Worm (Caenorhabditis elegans): Measurements from ENCODE around the gene K06A4.7.

K06A4.7 gene

ce11 chrV:9440003-9440319 is 51.3 kb downstream of the K06A4.7 start:
- no peak for TF ChIP-seq nhr-80 (tag; optimal IDR thresholded peaks at IDR 0.05)
- no peak for TF ChIP-seq ceh-79 (tag; optimal IDR thresholded peaks at IDR 0.05)
- TF ChIP-seq mcd-1 (GFP tag; IDR thresholded peaks at IDR 0.05), result 0 out of 2 replicates have a peak, but pooled peaks have one; percentile 48
- TF ChIP-seq lin-54 (GFP tag; optimal IDR thresholded peaks at IDR 0.05), result peak; percentile 20
- peak; percentile 1 for TF ChIP-seq snpc-1.3 (tag; optimal IDR thresholded peaks at IDR 0.05; ENCODE audit: insufficient read depth)
- TF ChIP-seq lsl-1 (GFP tag; optimal IDR thresholded peaks at IDR 0.05), result peak; percentile 84
- TF ChIP-seq ztf-18 (tag; optimal IDR thresholded peaks at IDR 0.05), result peak; percentile 22
- no peak for TF ChIP-seq zfh-2 (GFP tag; conservative IDR thresholded peaks at IDR 0.05)
- no peak for TF ChIP-seq pha-4 (tag; optimal IDR thresholded peaks at IDR 0.05)
- TF ChIP-seq tbp1 (GFP tag; optimal IDR thresholded peaks at IDR 0.05), result peak; percentile 57
- peak; percentile 83 for TF ChIP-seq snpc-4 (GFP tag; optimal IDR thresholded peaks at IDR 0.05)
- TF ChIP-seq snpc-4 (tag; optimal IDR thresholded peaks at IDR 0.05), result peak; percentile 42 to 91 (median 76)
- TF ChIP-seq aptf-3 (GFP tag; IDR thresholded peaks at IDR 0.05), result no peak
- 0 out of 2 replicates have a peak, but pooled peaks have one; percentile 3 for TF ChIP-seq madf-8 (GFP tag; conservative IDR thresholded peaks at IDR 0.05)
- no peak for TF ChIP-seq attf-6 (GFP tag; IDR thresholded peaks at IDR 0.05)
- TF ChIP-seq him-1 (tag; optimal IDR thresholded peaks at IDR 0.05), result peak; percentile 36
- peak; percentile 89 for TF ChIP-seq snpc-1.1 (tag; optimal IDR thresholded peaks at IDR 0.05; ENCODE audit: insufficient read depth)

Data from whole organism, young adult.